Worm (Caenorhabditis elegans) whole organism, young adult: ENCODE data around the gene C49C3.20.

Experiments used
- B0019.2 ChIP-seq: fragments of 200-800 bp; sonication (Bioruptor generic); conservative IDR thresholded peaks from 2 replicates; pipeline ENCODE4 v1.3.6; 2022; ENCODE audit warnings: missing genetic modification reagents, missing genetic modification characterization, missing compliant biosample characterization
- C06A6.2 ChIP-seq: fragments of 200-800 bp; sonication (Bioruptor generic); conservative IDR thresholded peaks from 2 replicates; pipeline ENCODE4 v1.3.6; 2022; ENCODE audit warnings: missing genetic modification characterization, missing compliant biosample characterization
- D2030.7 ChIP-seq: fragments of 200-800 bp; sonication (Bioruptor generic); IDR thresholded peaks from 2 replicates; pipeline ENCODE4 v1.3.6; 2022; ENCODE audit warnings: missing genetic modification reagents, missing genetic modification characterization, missing compliant biosample characterization
- F39B2.1 ChIP-seq: fragments of 200-800 bp; sonication (Bioruptor generic); IDR thresholded peaks from 2 replicates; pipeline ENCODE4 v1.3.6; 2022; ENCODE audit warnings: missing genetic modification reagents, missing genetic modification characterization, missing compliant biosample characterization
- F55B11.4 ChIP-seq: sonication (generic microtip); optimal IDR thresholded peaks from 2 replicates; lab custom pipeline; 2016; ENCODE audit warnings: missing compliant biosample characterization, missing genetic modification characterization, borderline replicate concordance; ENCODE audit not compliant: insufficient read depth
- F57A8.1 ChIP-seq: fragments of 200-800 bp; sonication (Bioruptor generic); optimal IDR thresholded peaks from 2 replicates; lab custom pipeline; 2018; ENCODE audit warnings: mild to moderate bottlenecking, missing genetic modification characterization, moderate library complexity, missing compliant biosample characterization
- F57C9.4 ChIP-seq: sonication (generic microtip); optimal IDR thresholded peaks from 2 replicates; lab custom pipeline; 2017; ENCODE audit warnings: mild to moderate bottlenecking, missing genetic modification characterization, missing compliant biosample characterization
- K12H6.12 ChIP-seq: fragments of 200-800 bp; sonication (Bioruptor generic); optimal IDR thresholded peaks from 2 replicates; lab custom pipeline; 2018; ENCODE audit warnings: mild to moderate bottlenecking, missing genetic modification characterization, missing compliant biosample characterization
- Y56A3A.18 ChIP-seq: fragments of 200-800 bp; sonication (Bioruptor generic); IDR thresholded peaks from 2 replicates; pipeline ENCODE4 v1.3.6; 2022; ENCODE audit warnings: missing genetic modification reagents, missing genetic modification characterization, missing compliant biosample characterization
- atf-7 ChIP-seq: sonication (generic microtip); optimal IDR thresholded peaks from 2 replicates; lab custom pipeline; 2017; ENCODE audit warnings: mild to moderate bottlenecking, missing genetic modification characterization, missing compliant biosample characterization
- attf-3 ChIP-seq: fragments of 200-800 bp; sonication (Bioruptor generic); conservative IDR thresholded peaks from 2 replicates; pipeline ENCODE4 v1.3.6; 2022; ENCODE audit warnings: missing genetic modification reagents, missing genetic modification characterization, missing compliant biosample characterization
- attf-6 ChIP-seq: fragments of 200-800 bp; sonication (Bioruptor generic); IDR thresholded peaks from 2 replicates; pipeline ENCODE4 v1.3.6; 2022; ENCODE audit warnings: missing genetic modification reagents, missing genetic modification characterization, missing compliant biosample characterization
- bed-1 ChIP-seq: fragments of 200-800 bp; sonication (Bioruptor generic); IDR thresholded peaks from 2 replicates; pipeline ENCODE4 v1.3.6; 2022; ENCODE audit warnings: missing genetic modification reagents, missing genetic modification characterization, missing compliant biosample characterization
- ccch-3 ChIP-seq: fragments of 200-800 bp; sonication (Bioruptor generic); optimal IDR thresholded peaks from 2 replicates; lab custom pipeline; 2018; ENCODE audit warnings: mild to moderate bottlenecking, missing genetic modification characterization, missing compliant biosample characterization
- cebp-1 ChIP-seq, 2 experiments: fragments of 200-800 bp in 1 of 2; sonication (Bioruptor generic) in 1 of 2; sonication (generic microtip) in 1 of 2; IDR thresholded peaks in 1 of 2; optimal IDR thresholded peaks in 1 of 2; 2 replicates each; pipeline versions ENCODE4 v1.3.6 to Lab custom; 2017 to 2022; ENCODE audit warnings: missing compliant biosample characterization in 2 of 2, missing genetic modification characterization in 2 of 2, mild to moderate bottlenecking in 1 of 2, missing genetic modification reagents in 1 of 2, moderate library complexity in 1 of 2
- ceh-58 ChIP-seq: fragments of 200-800 bp; sonication (Bioruptor generic); IDR thresholded peaks from 2 replicates; pipeline ENCODE4 v1.3.6; 2022; ENCODE audit warnings: missing genetic modification characterization, missing compliant biosample characterization
- ceh-91 ChIP-seq: fragments of 200-800 bp; sonication (Bioruptor generic); IDR thresholded peaks from 2 replicates; pipeline ENCODE4 v1.3.6; 2022; ENCODE audit warnings: missing genetic modification reagents, missing genetic modification characterization, missing compliant biosample characterization
- efl-1 ChIP-seq: fragments of 150-350 bp; optimal IDR thresholded peaks from 2 replicates; lab custom pipeline; 2014; ENCODE audit warnings: missing biosample characterization, missing genetic modification reagents, missing genetic modification characterization
- egl-44 ChIP-seq: fragments of 200-800 bp; sonication (Bioruptor generic); IDR thresholded peaks from 2 replicates; pipeline ENCODE4 v1.3.6; 2022; ENCODE audit warnings: missing genetic modification reagents, missing genetic modification characterization, missing compliant biosample characterization
- him-1 ChIP-seq: sonication (generic microtip); optimal IDR thresholded peaks from 2 replicates; lab custom pipeline; 2016; ENCODE audit warnings: missing genotype, missing genetic modification reagents, missing genetic modification characterization, missing compliant biosample characterization
- hsf-1 ChIP-seq: fragments of 200-800 bp; sonication (Bioruptor generic); IDR thresholded peaks from 2 replicates; pipeline ENCODE4 v1.3.6; 2022; ENCODE audit warnings: missing genetic modification reagents, missing genetic modification characterization, missing compliant biosample characterization
- let-607 ChIP-seq, 2 experiments: fragments of 200-800 bp in 1 of 2; sonication (Bioruptor generic) in 1 of 2; sonication (generic microtip) in 1 of 2; optimal IDR thresholded peaks; 2 replicates each; lab custom pipeline; 2016 to 2018; ENCODE audit warnings: mild to moderate bottlenecking in 2 of 2, missing compliant biosample characterization in 2 of 2, missing genetic modification characterization in 2 of 2, moderate library complexity in 2 of 2, missing genotype in 1 of 2
- lin-40 ChIP-seq: sonication (generic microtip); optimal IDR thresholded peaks from 2 replicates; lab custom pipeline; 2016; ENCODE audit warnings: missing genetic modification characterization, mild to moderate bottlenecking, missing compliant biosample characterization, missing genotype, missing genetic modification reagents
- madf-3 ChIP-seq: fragments of 200-800 bp; sonication (Bioruptor generic); IDR thresholded peaks from 2 replicates; pipeline ENCODE4 v1.3.6; 2022; ENCODE audit warnings: missing genetic modification reagents, missing genetic modification characterization, missing compliant biosample characterization
- madf-6 ChIP-seq: fragments of 200-800 bp; sonication (Bioruptor generic); IDR thresholded peaks from 2 replicates; pipeline ENCODE4 v1.3.6; 2022; ENCODE audit warnings: missing genetic modification reagents, missing genetic modification characterization, missing compliant biosample characterization
- nfya-1 ChIP-seq: sonication (generic microtip); optimal IDR thresholded peaks from 2 replicates; lab custom pipeline; 2017; ENCODE audit warnings: antibody characterized with exemption, missing compliant biosample characterization, missing genetic modification characterization, borderline replicate concordance; ENCODE audit not compliant: insufficient read depth
- nfyb-1 ChIP-seq: fragments of 200-800 bp; sonication (Bioruptor generic); IDR thresholded peaks from 2 replicates; pipeline ENCODE4 v1.3.6; 2022; ENCODE audit warnings: missing genetic modification reagents, missing genetic modification characterization, missing compliant biosample characterization
- nhr-120 ChIP-seq: fragments of 200-800 bp; sonication (Bioruptor generic); IDR thresholded peaks from 2 replicates; pipeline ENCODE4 v1.3.6; 2022; ENCODE audit warnings: missing genetic modification characterization, missing compliant biosample characterization
- nhr-80 ChIP-seq: sonication (generic microtip); optimal IDR thresholded peaks from 2 replicates; lab custom pipeline; 2016; ENCODE audit warnings: missing genetic modification characterization, missing compliant biosample characterization
- rcor-1 ChIP-seq: fragments of 200-800 bp; sonication (Bioruptor generic); IDR thresholded peaks from 2 replicates; pipeline ENCODE4 v1.3.6; 2022; ENCODE audit warnings: missing genetic modification reagents, missing genetic modification characterization, missing compliant biosample characterization
- sdz-38 ChIP-seq: sonication (generic microtip); optimal IDR thresholded peaks from 2 replicates; lab custom pipeline; 2016; ENCODE audit warnings: missing genotype, missing genetic modification characterization, missing compliant biosample characterization
- snpc-1.1 ChIP-seq: sonication (generic microtip); optimal IDR thresholded peaks from 2 replicates; lab custom pipeline; 2017; ENCODE audit warnings: missing genetic modification characterization, mild to moderate bottlenecking, missing compliant biosample characterization, antibody characterized with exemption, moderate library complexity, missing genotype, missing genetic modification reagents; ENCODE audit not compliant: insufficient read depth
- snpc-4 ChIP-seq, 5 experiments: fragments of 150-350 bp in 1 of 5; sonication (generic microtip) in 4 of 5; optimal IDR thresholded peaks; 2 replicates each; lab custom pipeline; 2014 to 2018; ENCODE audit warnings: missing genetic modification characterization in 5 of 5, missing biosample characterization in 3 of 5, antibody characterized with exemption in 2 of 5, mild to moderate bottlenecking in 2 of 5, missing compliant biosample characterization in 2 of 5, missing genotype in 2 of 5, moderate library complexity in 2 of 5, missing genetic modification reagents in 1 of 5
- tbx-9 ChIP-seq: sonication (generic microtip); optimal IDR thresholded peaks from 2 replicates; lab custom pipeline; 2016; ENCODE audit warnings: borderline replicate concordance, missing genetic modification characterization, inconsistent platforms, missing compliant biosample characterization
- tlf-1 ChIP-seq: fragments of 200-800 bp; sonication (Bioruptor generic); optimal IDR thresholded peaks from 2 replicates; lab custom pipeline; 2018; ENCODE audit warnings: mild to moderate bottlenecking, missing genetic modification characterization, missing compliant biosample characterization
- ztf-18 ChIP-seq: sonication (generic microtip); optimal IDR thresholded peaks from 2 replicates; lab custom pipeline; 2016; ENCODE audit warnings: missing genotype, mild to moderate bottlenecking, missing genetic modification characterization, missing compliant biosample characterization
- ztf-28 ChIP-seq: fragments of 200-800 bp; sonication (Bioruptor generic); IDR thresholded peaks from 2 replicates; pipeline ENCODE4 v1.3.6; 2022; ENCODE audit warnings: missing genetic modification reagents, missing genetic modification characterization, missing compliant biosample characterization
- ztf-3 ChIP-seq: fragments of 200-800 bp; sonication (Bioruptor generic); optimal IDR thresholded peaks from 2 replicates; lab custom pipeline; 2018; ENCODE audit warnings: mild to moderate bottlenecking, missing genetic modification characterization, missing compliant biosample characterization

The C49C3.20 gene

DNA sequence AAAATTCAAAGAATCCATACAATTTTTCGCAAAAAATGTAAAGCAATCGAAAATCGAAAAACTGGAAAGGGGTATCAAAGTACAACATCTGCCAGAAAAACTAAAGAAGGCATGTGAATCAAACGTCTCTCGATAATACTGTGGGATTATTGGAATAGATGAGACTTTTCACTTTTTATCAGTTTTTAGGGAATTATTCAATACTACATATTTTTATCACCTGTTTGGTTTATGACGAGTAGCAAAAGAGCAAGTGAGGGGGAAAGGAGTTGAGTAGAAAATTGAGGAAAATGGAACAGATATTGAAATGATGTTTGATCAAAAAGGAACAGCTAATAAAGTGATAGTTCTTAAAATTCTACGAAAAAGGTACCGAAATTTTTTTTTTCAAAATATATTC lies 23.2 kb downstream of the C49C3.20 start:
- TF ChIP-seq nhr-80 (peak; percentile 9), F57C9.4 (tag; lab: Kevin White, UChicago) (no peak)

DNA sequence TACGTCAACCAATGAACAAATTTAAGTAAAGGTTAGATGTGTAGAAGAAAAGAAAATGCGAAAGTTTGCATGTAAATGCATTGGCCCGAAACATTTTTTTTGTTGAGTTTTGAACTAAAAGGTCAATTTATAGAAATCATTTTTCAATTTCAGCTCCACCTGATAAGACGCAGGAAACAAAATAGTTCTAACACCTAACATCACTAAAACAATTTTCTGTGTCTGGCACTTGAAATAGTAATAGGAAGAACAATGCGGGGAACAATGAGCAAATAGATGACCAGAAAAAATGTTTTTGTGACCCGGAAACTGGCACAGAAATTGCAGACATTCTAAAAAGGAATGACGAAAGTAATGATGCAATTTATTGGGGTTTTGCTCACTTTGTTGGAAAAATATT lies 23.9 kb downstream of the C49C3.20 start:
- peak; percentile 45 for TF ChIP-seq nhr-80
- TF ChIP-seq bed-1 = no peak
- TF ChIP-seq, all 124 proteins: peak for 1

DNA sequence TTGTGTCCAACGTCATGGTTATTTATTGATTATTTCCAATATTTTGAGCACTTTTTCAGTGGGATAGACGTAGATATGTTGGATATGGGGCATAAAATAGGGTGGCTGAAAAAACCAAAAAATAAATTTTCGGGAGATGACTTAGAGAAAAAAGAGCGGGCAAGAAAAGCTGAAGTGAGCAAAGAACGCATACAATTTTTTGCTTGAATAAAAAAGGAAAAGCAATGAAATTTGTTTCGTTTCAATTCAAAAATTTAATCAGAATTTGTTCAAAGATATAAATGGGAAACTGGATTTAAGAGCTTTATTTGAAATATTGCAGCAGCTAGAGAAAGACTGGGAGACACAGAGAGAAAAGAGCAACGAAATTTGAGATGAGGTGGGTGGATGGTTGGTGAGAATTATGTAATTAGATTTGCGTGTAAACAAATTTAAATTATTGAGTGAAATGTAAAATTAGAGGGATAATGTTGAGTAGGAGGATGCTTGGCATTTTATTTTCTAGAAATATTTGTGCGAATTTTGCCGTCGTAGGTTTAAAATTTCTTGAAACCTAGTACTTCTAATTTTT lies 24.6 kb downstream of the C49C3.20 start, which contains the start of the genes T28F3.11 and slc-17.4:
Gene T28F3.11, minus strand, starts transcription at position 51 of the 571 bp plus-strand sequence.
Gene slc-17.4, minus strand, starts transcription at position 105 of the 571 bp plus-strand sequence.
- no peak for TF ChIP-seq ztf-18
- TF ChIP-seq let-607 (tag; optimal IDR thresholded peaks at IDR 0.05; lab: Kevin White, UChicago) = no peak
- no peak for TF ChIP-seq K12H6.12 (tag; lab: Kevin White, UChicago)
- TF ChIP-seq madf-6 (GFP tag; lab: Robert Waterston, UW) = no peak
- no peak for TF ChIP-seq D2030.7 (GFP tag; lab: Robert Waterston, UW)
- no peak for TF ChIP-seq ztf-28 (GFP tag; lab: Robert Waterston, UW)
- no peak for TF ChIP-seq attf-6
- TF ChIP-seq Y56A3A.18 (GFP tag; lab: Robert Waterston, UW) = no peak
- no peak for TF ChIP-seq F57A8.1
- no peak for TF ChIP-seq sdz-38 (tag; lab: Kevin White, UChicago)
- no peak for TF ChIP-seq tbx-9 (tag; lab: Kevin White, UChicago)
- TF ChIP-seq ccch-3 = no peak
- no peak for TF ChIP-seq B0019.2
- TF ChIP-seq nfya-1 (tag; lab: Kevin White, UChicago) = no peak
- TF ChIP-seq ceh-58 = no peak
- TF ChIP-seq F39B2.1 (GFP tag; lab: Robert Waterston, UW) = no peak
- no peak for TF ChIP-seq him-1 (tag; lab: Kevin White, UChicago)
- TF ChIP-seq egl-44 = no peak
- TF ChIP-seq snpc-1.1 = no peak
- TF ChIP-seq rcor-1 (GFP tag; lab: Robert Waterston, UW) = no peak

DNA sequence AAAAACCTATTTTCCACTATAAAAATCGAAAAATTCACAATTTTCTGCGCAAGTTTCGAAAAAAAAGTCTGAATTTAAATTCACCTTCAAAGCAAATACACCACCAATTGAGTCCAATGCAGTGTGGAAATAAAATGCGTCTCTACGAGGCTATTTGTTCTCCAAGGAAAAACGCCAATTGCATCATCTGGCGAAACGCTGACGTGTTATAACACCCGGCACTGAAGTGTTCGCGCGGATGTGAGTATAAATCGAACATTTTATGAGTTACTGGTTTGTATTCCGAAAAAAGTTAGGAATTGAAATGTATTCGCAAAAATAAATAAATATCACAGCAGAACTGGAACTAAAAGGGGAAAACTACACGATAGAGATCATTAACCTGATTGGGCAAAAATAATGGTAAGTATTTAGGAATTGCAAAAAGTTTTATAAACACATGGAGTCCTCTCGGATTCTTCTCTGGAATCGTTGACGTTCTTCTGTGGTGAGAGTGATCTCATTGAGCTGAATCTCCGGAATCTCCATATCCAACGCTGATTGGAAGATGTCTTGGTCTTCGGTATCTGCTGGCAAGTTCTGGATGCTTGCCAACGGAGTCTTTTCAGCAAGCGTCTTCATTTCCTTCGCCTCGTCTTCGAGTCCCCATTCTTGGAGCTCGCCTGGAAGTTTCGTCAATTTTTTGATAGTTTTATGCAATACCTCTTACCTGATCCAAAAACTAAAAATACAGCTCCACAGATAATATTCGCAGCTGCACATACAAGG lies 28.2 kb downstream of the C49C3.20 start, which contains the start of gene zipt-7.1:
Gene zipt-7.1, minus strand, starts transcription at position 232 of the 768 bp plus-strand sequence.
- TF ChIP-seq C06A6.2 (GFP tag; lab: Robert Waterston, UW) (no peak), nfyb-1 (0 out of 2 replicates have a peak, but pooled peaks have one; percentile 28), madf-3 (GFP tag; lab: Robert Waterston, UW) (0 out of 2 replicates have a peak, but pooled peaks have one; percentile 62), F55B11.4 (tag; lab: Kevin White, UChicago) (no peak), rcor-1 (GFP tag; lab: Robert Waterston, UW) (no peak), efl-1 (no peak), nhr-80 (no peak)

DNA sequence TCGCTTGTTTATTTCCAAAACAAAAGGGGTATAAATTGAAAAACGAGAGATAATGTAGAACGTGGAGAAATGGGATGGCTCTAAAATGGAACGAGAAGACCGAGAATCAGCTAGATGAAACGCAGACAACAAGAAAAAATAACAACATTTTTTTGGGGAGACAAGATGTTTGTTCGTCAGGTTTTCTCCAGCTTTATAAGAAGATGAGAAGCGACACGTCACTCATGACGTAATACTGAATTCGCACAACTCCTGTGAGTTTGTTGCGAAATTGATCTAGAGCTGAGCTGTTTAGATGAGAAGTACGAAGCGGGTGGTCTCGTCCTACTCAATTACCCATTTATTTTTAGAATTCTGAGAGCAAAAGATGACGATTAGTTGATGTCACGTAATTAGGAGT lies 31.0 kb downstream of the C49C3.20 start:
- no peak for TF ChIP-seq C06A6.2 (GFP tag; lab: Robert Waterston, UW)
- TF ChIP-seq B0019.2 = no peak
- TF ChIP-seq cebp-1 (GFP tag; IDR thresholded peaks at IDR 0.05; lab: Robert Waterston, UW) = no peak
- peak; percentile 84 for TF ChIP-seq cebp-1 (tag; optimal IDR thresholded peaks at IDR 0.05; lab: Kevin White, UChicago)
- no peak for TF ChIP-seq ceh-91
- no peak for TF ChIP-seq F57C9.4 (tag; lab: Kevin White, UChicago)
- no peak for TF ChIP-seq tlf-1 (GFP tag; lab: Kevin White, UChicago)
- no peak for TF ChIP-seq nhr-120 (GFP tag; lab: Robert Waterston, UW)
- peak; percentile 50; the same call in 1 of the 2 replicates for TF ChIP-seq hsf-1 (GFP tag; lab: Robert Waterston, UW)
- peak; percentile 33 for TF ChIP-seq lin-40 (tag; lab: Kevin White, UChicago)
- TF ChIP-seq ztf-3 = no peak
- TF ChIP-seq attf-3 (GFP tag; lab: Robert Waterston, UW) = no peak
- peak; percentile 30 for TF ChIP-seq atf-7 (tag; lab: Kevin White, UChicago)
- no peak for TF ChIP-seq snpc-4 (GFP tag; optimal IDR thresholded peaks at IDR 0.05; lab: Kevin White, UChicago)
- peak in 1 of 4 experiments; percentile 31 for TF ChIP-seq snpc-4 (tag; optimal IDR thresholded peaks at IDR 0.05; lab: Kevin White, UChicago)
- 0 out of 2 replicates have a peak, but pooled peaks have one; percentile 54 for TF ChIP-seq attf-6
